Fruit fly (Drosophila melanogaster) whole organism, embryonic: ENCODE measurements around the gene CG6931.

Experiments used
- CG14667 ChIP-seq: fragments of 200-800 bp; sonication (Bioruptor generic); IDR thresholded peaks from 2 replicates; pipeline ENCODE4 v1.3.6; 2022; ENCODE audit warnings: missing biosample characterization, missing genetic modification characterization
- CG2120 ChIP-seq: fragments of 200-800 bp; sonication (Bioruptor generic); optimal IDR thresholded peaks from 3 replicates; lab custom pipeline; 2016; ENCODE audit warnings: missing biosample characterization, missing genetic modification characterization
- NK7.1 ChIP-seq: fragments of 200-800 bp; sonication (Bioruptor generic); optimal IDR thresholded peaks from 3 replicates; lab custom pipeline; 2016; ENCODE audit warnings: missing biosample characterization, missing genetic modification characterization
- ac ChIP-seq: fragments of 200-800 bp; sonication (Bioruptor generic); optimal IDR thresholded peaks from 3 replicates; lab custom pipeline; 2017; ENCODE audit warnings: missing biosample characterization, mild to moderate bottlenecking, missing genetic modification characterization
- insv ChIP-seq, 2 experiments: fragments of 200-800 bp; sonication (Bioruptor generic); optimal IDR thresholded peaks; 3 replicates each; lab custom pipeline; 2016 to 2018; ENCODE audit warnings: missing biosample characterization in 2 of 2, missing genetic modification characterization in 2 of 2
- ranshi ChIP-seq: fragments of 200-800 bp; sonication (Bioruptor generic); IDR thresholded peaks from 2 replicates; pipeline ENCODE4 v1.3.6; 2022; ENCODE audit warnings: missing biosample characterization, missing genetic modification characterization
- sc ChIP-seq, 3 experiments: fragments of >200 bp in 2 of 3; fragments of 200-800 bp in 1 of 3; sonication (Bioruptor generic) in 1 of 3; optimal IDR thresholded peaks; 2 replicates in 2 of 3; 3 replicates in 1 of 3; lab custom pipeline; 2017; ENCODE audit warnings: mild to moderate bottlenecking in 1 of 3, missing biosample characterization in 1 of 3, missing genetic modification characterization in 1 of 3, missing genetic modification reagents in 1 of 3

DNA sequence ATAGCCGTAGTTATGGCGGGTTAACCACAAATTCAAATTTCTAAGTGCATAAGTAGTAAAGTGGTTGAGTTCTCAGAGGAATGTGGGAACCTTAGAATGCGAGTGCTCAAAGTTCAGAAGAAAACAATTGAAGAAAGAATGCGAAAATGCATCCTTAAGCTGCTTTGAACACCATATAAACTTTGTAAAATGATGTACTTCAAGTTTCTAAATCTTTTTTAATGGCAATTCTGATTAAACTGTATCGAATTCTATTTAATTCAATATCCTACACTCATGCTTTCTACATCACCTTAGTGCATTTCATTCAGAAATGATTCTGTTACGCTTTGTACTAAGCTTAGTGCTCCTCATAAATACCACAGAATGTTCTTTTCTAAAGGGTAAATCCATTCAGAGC is 41.7 kb downstream of the CG6931 start, which contains the start of gene CG43993:
- TF ChIP-seq insv (GFP tag; optimal IDR thresholded peaks at IDR 0.05; lab: Kevin White, UChicago) (no peak), ranshi (GFP tag; lab: Robert Waterston, UW) (no peak), sc (optimal IDR thresholded peaks at IDR 0.05; lab: Kevin White, UChicago) (no peak), sc (GFP tag; optimal IDR thresholded peaks at IDR 0.05; lab: Kevin White, UChicago) (no peak), CG14667 (GFP tag; lab: Robert Waterston, UW) (no peak), ac (GFP tag; lab: Kevin White, UChicago) (no peak), NK7.1 (GFP tag; lab: Kevin White, UChicago) (no peak), CG2120 (GFP tag; lab: Kevin White, UChicago) (no peak)
